Worm (Caenorhabditis elegans) whole organism, young adult: Measurements from ENCODE around the gene sri-71.

Experiments used
- F23B12.7 ChIP-seq: sonication (generic microtip); optimal IDR thresholded peaks from 2 replicates; lab custom pipeline; 2017; ENCODE audit warnings: missing genetic modification characterization, mild to moderate bottlenecking, missing compliant biosample characterization, antibody characterized with exemption, moderate library complexity; ENCODE audit not compliant: insufficient read depth
- akir-1 ChIP-seq: fragments of 200-800 bp; sonication (Bioruptor generic); optimal IDR thresholded peaks from 2 replicates; lab custom pipeline; 2018; ENCODE audit warnings: mild to moderate bottlenecking, missing genetic modification characterization, moderate library complexity, missing compliant biosample characterization
- ceh-100 ChIP-seq: fragments of 200-800 bp; sonication (Bioruptor generic); IDR thresholded peaks from 2 replicates; pipeline ENCODE4 v1.3.6; 2022; ENCODE audit warnings: missing genetic modification reagents, missing genetic modification characterization, missing compliant biosample characterization
- ceh-40 ChIP-seq: fragments of 200-800 bp; sonication (Bioruptor generic); IDR thresholded peaks from 2 replicates; pipeline ENCODE4 v1.3.6; 2022; ENCODE audit warnings: missing genetic modification characterization, missing compliant biosample characterization
- chd-7 ChIP-seq: sonication (generic microtip); optimal IDR thresholded peaks from 2 replicates; lab custom pipeline; 2016; ENCODE audit warnings: mild to moderate bottlenecking, missing genetic modification characterization, moderate library complexity, missing compliant biosample characterization
- mes-4 ChIP-seq: sonication (generic microtip); optimal IDR thresholded peaks from 2 replicates; lab custom pipeline; 2016; ENCODE audit warnings: missing genotype, missing genetic modification characterization, missing compliant biosample characterization
- nhr-27 ChIP-seq: fragments of 200-800 bp; sonication (Bioruptor generic); optimal IDR thresholded peaks from 2 replicates; lab custom pipeline; 2018; ENCODE audit warnings: mild to moderate bottlenecking, missing genetic modification characterization, moderate library complexity, missing compliant biosample characterization
- pha-4 ChIP-seq: fragments of 150-350 bp; sonication (generic microtip); optimal IDR thresholded peaks from 2 replicates; lab custom pipeline; 2014; ENCODE audit warnings: missing biosample characterization, missing genetic modification reagents, missing genetic modification characterization
- rcor-1 ChIP-seq: fragments of 200-800 bp; sonication (Bioruptor generic); IDR thresholded peaks from 2 replicates; pipeline ENCODE4 v1.3.6; 2022; ENCODE audit warnings: missing genetic modification reagents, missing genetic modification characterization, missing compliant biosample characterization
- unc-62 ChIP-seq: fragments of 150-350 bp; optimal IDR thresholded peaks from 2 replicates; lab custom pipeline; 2014; ENCODE audit warnings: missing biosample characterization, missing genetic modification reagents, missing genetic modification characterization
- zim-3 ChIP-seq: sonication (generic microtip); optimal IDR thresholded peaks from 2 replicates; lab custom pipeline; 2017; ENCODE audit warnings: mild to moderate bottlenecking, missing genetic modification characterization, moderate library complexity, missing compliant biosample characterization

ce11 chrII:2649015-2649414, 21.5 kb downstream of the sri-71 start:
- TF ChIP-seq zim-3 (tag; lab: Kevin White, UChicago) (no peak), mes-4 (tag; lab: Kevin White, UChicago) (no peak), pha-4 (no peak), akir-1 (GFP tag; lab: Kevin White, UChicago) (no peak), unc-62 (GFP tag; lab: Kevin White, UChicago) (no peak), rcor-1 (GFP tag; lab: Robert Waterston, UW) (no peak), nhr-27 (tag; lab: Kevin White, UChicago) (no peak), F23B12.7 (tag; lab: Kevin White, UChicago) (no peak), chd-7 (tag; lab: Kevin White, UChicago) (no peak), ceh-40 (GFP tag; lab: Robert Waterston, UW) (no peak), ceh-100 (GFP tag; lab: Robert Waterston, UW) (no peak)
